Worm (Caenorhabditis elegans): ENCODE data around the gene sorf-2.

The sorf-2 gene

ce11 chrIII:5341382-5341781 is 15.0 kb downstream of the sorf-2 start, which contains the start of gene ZK121.2:
Gene ZK121.2 (plus strand): TSS chrIII:5341682.
- no peak for TF ChIP-seq K11D2.4 (GFP tag; IDR thresholded peaks at IDR 0.05)
- no peak for TF ChIP-seq cebp-1 (GFP tag; IDR thresholded peaks at IDR 0.05)
- TF ChIP-seq cebp-1 (tag; optimal IDR thresholded peaks at IDR 0.05), result peak; percentile 49

- TF ChIP-seq Y67H2A.10 (GFP tag; conservative IDR thresholded peaks at IDR 0.05), result no peak
- TF ChIP-seq chd-7 (tag; optimal IDR thresholded peaks at IDR 0.05), result no peak
- TF ChIP-seq B0261.1 (tag; optimal IDR thresholded peaks at IDR 0.05), result no peak
- no peak for TF ChIP-seq ZK185.1 (tag; optimal IDR thresholded peaks at IDR 0.05; ENCODE audit: poor library complexity, severe bottlenecking)
- no peak for TF ChIP-seq athp-1 (tag; optimal IDR thresholded peaks at IDR 0.05)
- no peak for TF ChIP-seq egl-44 (GFP tag; IDR thresholded peaks at IDR 0.05)
- no peak for TF ChIP-seq bed-1 (GFP tag; IDR thresholded peaks at IDR 0.05)
- TF ChIP-seq xnd-1 (tag; optimal IDR thresholded peaks at IDR 0.05), result no peak
- TF ChIP-seq F49E8.2 (tag; optimal IDR thresholded peaks at IDR 0.05; ENCODE audit: insufficient read depth), result no peak
- no peak for TF ChIP-seq T26A5.8 (tag; optimal IDR thresholded peaks at IDR 0.05)
- TF ChIP-seq madf-6 (GFP tag; IDR thresholded peaks at IDR 0.05), result no peak
- no peak for TF ChIP-seq fkh-3 (tag; optimal IDR thresholded peaks at IDR 0.05)
- TF ChIP-seq ekl-4 (GFP tag; IDR thresholded peaks at IDR 0.05), result no peak
- TF ChIP-seq attf-6 (GFP tag; IDR thresholded peaks at IDR 0.05), result no peak
- no peak for TF ChIP-seq ztf-22 (GFP tag; optimal IDR thresholded peaks at IDR 0.05)
- TF ChIP-seq mel-28 (tag; optimal IDR thresholded peaks at IDR 0.05; ENCODE audit: borderline replicate concordance), result no peak
- TF ChIP-seq ztf-3 (GFP tag; optimal IDR thresholded peaks at IDR 0.05), result no peak
These were observed 17.1 kb downstream of the sorf-2 start for ce11 chrIII:5343555-5343954.

ce11 chrIII:5344561-5344960 is 18.1 kb downstream of the sorf-2 start:
- TF ChIP-seq mel-28 (tag; optimal IDR thresholded peaks at IDR 0.05; ENCODE audit: borderline replicate concordance), result no peak
- TF ChIP-seq gei-17 (GFP tag; optimal IDR thresholded peaks at IDR 0.05), result no peak
- no peak for TF ChIP-seq nfya-1 (tag; optimal IDR thresholded peaks at IDR 0.05; ENCODE audit: borderline replicate concordance, insufficient read depth)
- no peak for TF ChIP-seq madf-3 (GFP tag; IDR thresholded peaks at IDR 0.05)
- TF ChIP-seq C17E4.6 (GFP tag; IDR thresholded peaks at IDR 0.05), result no peak
- TF ChIP-seq lin-40 (tag; optimal IDR thresholded peaks at IDR 0.05), result no peak
- TF ChIP-seq aptf-2 (GFP tag; conservative IDR thresholded peaks at IDR 0.05), result no peak
- TF ChIP-seq attf-5 (GFP tag; optimal IDR thresholded peaks at IDR 0.05), result no peak
- no peak for TF ChIP-seq ceh-40 (GFP tag; IDR thresholded peaks at IDR 0.05)
- no peak for TF ChIP-seq hlh-12 (tag; optimal IDR thresholded peaks at IDR 0.05)
- no peak for TF ChIP-seq F57C9.4 (tag; optimal IDR thresholded peaks at IDR 0.05)
- no peak for TF ChIP-seq Y53F4B.3 (GFP tag; IDR thresholded peaks at IDR 0.05)
- TF ChIP-seq ekl-4 (GFP tag; IDR thresholded peaks at IDR 0.05), result no peak
- no peak for TF ChIP-seq sptf-2 (GFP tag; optimal IDR thresholded peaks at IDR 0.05)

- no peak for TF ChIP-seq dpff-1 (tag; optimal IDR thresholded peaks at IDR 0.05)
- no peak for TF ChIP-seq ceh-40 (GFP tag; IDR thresholded peaks at IDR 0.05)
- no peak for TF ChIP-seq zfh-2 (GFP tag; conservative IDR thresholded peaks at IDR 0.05)
- TF ChIP-seq dpl-1 (GFP tag; optimal IDR thresholded peaks at IDR 0.05), result no peak
- no peak for TF ChIP-seq snpc-1.3 (tag; optimal IDR thresholded peaks at IDR 0.05; ENCODE audit: insufficient read depth)
- no peak for TF ChIP-seq bed-1 (GFP tag; IDR thresholded peaks at IDR 0.05)
- TF ChIP-seq ztf-28 (GFP tag; IDR thresholded peaks at IDR 0.05), result no peak
- no peak for TF ChIP-seq sdz-38 (tag; optimal IDR thresholded peaks at IDR 0.05)
- TF ChIP-seq ztf-6 (GFP tag; IDR thresholded peaks at IDR 0.05), result no peak
- TF ChIP-seq ama-1 (optimal IDR thresholded peaks at IDR 0.05), result no peak
- TF ChIP-seq ama-1 (GFP tag; optimal IDR thresholded peaks at IDR 0.05), result no peak
- no peak for TF ChIP-seq xnd-1 (tag; optimal IDR thresholded peaks at IDR 0.05)
- TF ChIP-seq nhr-27 (tag; optimal IDR thresholded peaks at IDR 0.05), result no peak
- no peak for TF ChIP-seq lsl-1 (GFP tag; optimal IDR thresholded peaks at IDR 0.05)
- no peak for TF ChIP-seq T07F8.4 (tag; optimal IDR thresholded peaks at IDR 0.05)
- TF ChIP-seq ceh-79 (tag; optimal IDR thresholded peaks at IDR 0.05), result no peak
- no peak for TF ChIP-seq hmg-1.2 (GFP tag; IDR thresholded peaks at IDR 0.05)
- no peak for TF ChIP-seq F55B11.4 (tag; optimal IDR thresholded peaks at IDR 0.05; ENCODE audit: borderline replicate concordance, insufficient read depth)
These were observed 19.6 kb downstream of the sorf-2 start, which contains the start of gene glrx-21 for ce11 chrIII:5346017-5346416. Gene glrx-21 (minus strand): TSS chrIII:5346117.
